Worm (Caenorhabditis elegans) whole organism, L4 larva: ENCODE measurements around the gene mca-1.
A peak's percentile ranks its signal among the peaks of the same experiment; 100 is the strongest.

ENCODE experiments used
- ama-1 ChIP-seq: fragments of 150-350 bp; optimal IDR thresholded peaks from 2 replicates; lab custom pipeline; 2014; ENCODE audit warnings: inconsistent platforms, mixed read lengths
- dmd-8 ChIP-seq: fragments of 200-800 bp; sonication (Bioruptor generic); IDR thresholded peaks from 2 replicates; pipeline ENCODE4 v1.3.6; 2022; ENCODE audit warnings: missing genetic modification characterization, missing compliant biosample characterization
- dve-1 ChIP-seq: sonication (generic microtip); optimal IDR thresholded peaks from 2 replicates; lab custom pipeline; 2017; ENCODE audit warnings: antibody characterized with exemption, mild to moderate bottlenecking, missing genetic modification characterization, missing compliant biosample characterization; ENCODE audit not compliant: insufficient read depth
- fos-1 ChIP-seq: fragments of 150-350 bp; optimal IDR thresholded peaks from 2 replicates; lab custom pipeline; 2014; ENCODE audit warnings: missing biosample characterization, missing genetic modification characterization
- jun-1 ChIP-seq: fragments of 150-350 bp; optimal IDR thresholded peaks from 2 replicates; lab custom pipeline; 2014; ENCODE audit warnings: missing biosample characterization, missing genetic modification reagents, missing genetic modification characterization
- lir-3 ChIP-seq: sonication (generic microtip); optimal IDR thresholded peaks from 2 replicates; lab custom pipeline; 2016; ENCODE audit warnings: mild to moderate bottlenecking, missing genetic modification characterization, missing compliant biosample characterization
- mep-1 ChIP-seq: fragments of 150-350 bp; sonication (generic microtip); optimal IDR thresholded peaks from 3 replicates; lab custom pipeline; 2014; ENCODE audit warnings: missing biosample characterization, missing genetic modification characterization
- nhr-25 ChIP-seq: sonication (generic microtip); optimal IDR thresholded peaks from 2 replicates; lab custom pipeline; 2017; ENCODE audit warnings: missing genetic modification characterization, mild to moderate bottlenecking, missing compliant biosample characterization, antibody characterized with exemption, moderate library complexity, borderline replicate concordance; ENCODE audit not compliant: insufficient read depth
- pha-4 ChIP-seq, 2 experiments: fragments of 150-350 bp in 1 of 2; fragments of 200-800 bp in 1 of 2; sonication (Bioruptor generic) in 1 of 2; IDR thresholded peaks in 1 of 2; optimal IDR thresholded peaks in 1 of 2; 2 replicates each; pipeline versions ENCODE4 v1.3.6 to Lab custom; 2014 to 2022; ENCODE audit warnings: missing genetic modification characterization in 2 of 2, missing genetic modification reagents in 2 of 2, missing biosample characterization in 1 of 2, missing compliant biosample characterization in 1 of 2
- snpc-1.2 ChIP-seq: fragments of 200-800 bp; sonication (Bioruptor generic); IDR thresholded peaks from 2 replicates; pipeline ENCODE4 v1.3.6; 2022; ENCODE audit warnings: missing genetic modification reagents, missing genetic modification characterization, missing compliant biosample characterization
- snpc-4 ChIP-seq: fragments of 150-350 bp; optimal IDR thresholded peaks from 2 replicates; lab custom pipeline; 2014; ENCODE audit warnings: missing biosample characterization, missing genetic modification characterization
- tra-1 ChIP-seq: fragments of 200-800 bp; sonication (Bioruptor generic); IDR thresholded peaks from 2 replicates; pipeline ENCODE4 v1.3.6; 2022; ENCODE audit warnings: missing genetic modification reagents, missing genetic modification characterization, missing compliant biosample characterization

DNA sequence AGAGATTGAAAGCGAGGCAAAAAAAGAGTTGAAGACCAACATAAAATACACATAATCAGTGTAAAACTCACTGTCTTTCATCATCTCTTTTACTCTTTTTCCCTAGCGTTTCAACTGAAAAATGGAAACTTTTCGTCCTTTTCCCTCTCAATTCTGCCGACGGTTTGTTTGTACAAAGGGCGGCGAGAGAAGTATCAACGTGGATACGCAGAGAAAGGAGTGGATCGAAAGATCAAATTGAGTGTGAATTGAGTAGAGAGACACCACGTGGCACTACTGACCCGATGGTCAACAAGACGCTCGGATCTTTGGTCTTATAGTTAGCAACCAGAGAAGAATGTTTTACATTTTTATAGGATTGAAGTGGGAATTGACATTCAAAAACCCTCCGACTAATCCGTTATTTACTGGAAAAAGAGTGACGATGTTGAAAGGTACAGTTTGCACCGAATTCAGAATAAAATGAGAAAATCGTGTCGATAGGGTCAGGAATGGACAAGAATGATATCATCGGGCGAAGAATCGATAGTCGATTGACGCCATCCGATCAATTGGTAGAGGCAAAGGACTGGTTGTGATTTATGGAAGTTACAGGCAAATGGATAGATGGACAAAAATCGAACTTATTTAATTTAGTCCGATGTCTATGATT, 36.4 kb upstream of the mca-1 start:
- TF ChIP-seq dmd-8 (GFP tag; lab: Robert Waterston, UW) (no peak), dve-1 (tag; lab: Kevin White, UChicago) (peak; percentile 94), snpc-1.2 (GFP tag; lab: Robert Waterston, UW) (no peak), snpc-4 (tag; lab: Kevin White, UChicago) (no peak), nhr-25 (no peak), tra-1 (no peak), mep-1 (tag; lab: Kevin White, UChicago) (peak; percentile 71), fos-1 (no peak), lir-3 (tag; lab: Kevin White, UChicago) (no peak), pha-4 (GFP tag; IDR thresholded peaks at IDR 0.05; lab: Robert Waterston, UW) (peak; percentile 57; the same call in 1 of the 2 replicates), pha-4 (tag; optimal IDR thresholded peaks at IDR 0.05; lab: Kevin White, UChicago) (peak; percentile 91), ama-1 (lab: Kevin White, UChicago) (no peak), jun-1 (no peak)
